Worm (Caenorhabditis elegans) whole organism, L1 larva: ENCODE data around the gene noca-1.

ENCODE experiments used
- C16A3.4 ChIP-seq: fragments of 150-350 bp; optimal IDR thresholded peaks from 2 replicates; lab custom pipeline; 2014; ENCODE audit warnings: missing biosample characterization, missing genetic modification characterization
- aha-1 ChIP-seq: fragments of 150-350 bp; optimal IDR thresholded peaks from 2 replicates; lab custom pipeline; 2014; ENCODE audit warnings: missing biosample characterization, missing genetic modification characterization
- alr-1 ChIP-seq: fragments of 200-800 bp; sonication (Bioruptor generic); optimal IDR thresholded peaks from 2 replicates; lab custom pipeline; 2018; ENCODE audit warnings: borderline replicate concordance, mild to moderate bottlenecking, missing genetic modification characterization, missing compliant biosample characterization
- aly-2 ChIP-seq: fragments of 150-350 bp; optimal IDR thresholded peaks from 2 replicates; lab custom pipeline; 2014; ENCODE audit warnings: missing biosample characterization, missing genetic modification characterization
- blmp-1 ChIP-seq: fragments of 150-350 bp; optimal IDR thresholded peaks from 2 replicates; lab custom pipeline; 2014; ENCODE audit warnings: missing biosample characterization, missing genetic modification characterization
- ceh-63 ChIP-seq: fragments of 200-800 bp; sonication (Bioruptor generic); optimal IDR thresholded peaks from 2 replicates; lab custom pipeline; 2018; ENCODE audit warnings: mild to moderate bottlenecking, missing genetic modification characterization, missing compliant biosample characterization
- ceh-88 ChIP-seq: fragments of 200-800 bp; sonication (Bioruptor generic); IDR thresholded peaks from 2 replicates; pipeline ENCODE4 v1.3.6; 2022; ENCODE audit warnings: missing genetic modification characterization, missing compliant biosample characterization
- dsc-1 ChIP-seq: sonication (generic microtip); optimal IDR thresholded peaks from 2 replicates; lab custom pipeline; 2016; ENCODE audit warnings: mild to moderate bottlenecking, missing genetic modification characterization, missing compliant biosample characterization
- efl-1 ChIP-seq, 4 experiments: fragments of 150-350 bp; optimal IDR thresholded peaks in 3 of 4; peaks in 1 of 4; 1 replicate in 1 of 4; 2 replicates in 3 of 4; lab custom pipeline; 2014; ENCODE audit warnings: missing biosample characterization in 2 of 4, missing genetic modification characterization in 2 of 4, missing genetic modification reagents in 2 of 4
- efl-3 ChIP-seq: fragments of 200-800 bp; sonication (Bioruptor generic); optimal IDR thresholded peaks from 2 replicates; lab custom pipeline; 2018; ENCODE audit warnings: mild to moderate bottlenecking, missing genetic modification characterization, missing compliant biosample characterization
- egl-13 ChIP-seq: sonication (generic microtip); optimal IDR thresholded peaks from 2 replicates; lab custom pipeline; 2016; ENCODE audit warnings: missing genotype, missing genetic modification reagents, missing genetic modification characterization, missing compliant biosample characterization
- egl-27 ChIP-seq, 2 experiments: fragments of 150-350 bp in 1 of 2; sonication (generic microtip); optimal IDR thresholded peaks; 3 replicates each; lab custom pipeline; 2017 to 2018; ENCODE audit warnings: missing biosample characterization in 2 of 2, missing genetic modification characterization in 2 of 2, missing genetic modification reagents in 2 of 2
- elt-3 ChIP-seq, 6 experiments: fragments of 150-350 bp in 1 of 6; sonication (generic microtip); optimal IDR thresholded peaks; 2 replicates each; lab custom pipeline; 2017 to 2018; ENCODE audit warnings: missing biosample characterization in 6 of 6, missing genetic modification characterization in 6 of 6, inconsistent platforms in 1 of 6
- fkh-10 ChIP-seq: sonication (generic microtip); optimal IDR thresholded peaks from 2 replicates; lab custom pipeline; 2017; ENCODE audit warnings: missing biosample characterization, missing genetic modification reagents, missing genetic modification characterization
- fkh-4 ChIP-seq: sonication (generic microtip); optimal IDR thresholded peaks from 2 replicates; lab custom pipeline; 2016; ENCODE audit warnings: missing compliant biosample characterization, missing genetic modification characterization, borderline replicate concordance
- fkh-8 ChIP-seq: sonication (generic microtip); optimal IDR thresholded peaks from 2 replicates; lab custom pipeline; 2016; ENCODE audit warnings: mild to moderate bottlenecking, missing genetic modification characterization, missing compliant biosample characterization
- fos-1 ChIP-seq: fragments of 150-350 bp; optimal IDR thresholded peaks from 2 replicates; lab custom pipeline; 2014; ENCODE audit warnings: missing biosample characterization, missing genetic modification characterization
- hlh-17 ChIP-seq: fragments of 200-800 bp; sonication (Bioruptor generic); optimal IDR thresholded peaks from 2 replicates; lab custom pipeline; 2018; ENCODE audit warnings: missing genetic modification characterization, mild to moderate bottlenecking, missing compliant biosample characterization, moderate library complexity, borderline replicate concordance
- irx-1 ChIP-seq: sonication (generic microtip); optimal IDR thresholded peaks from 2 replicates; lab custom pipeline; 2016; ENCODE audit warnings: missing genetic modification characterization, missing compliant biosample characterization
- lin-14 ChIP-seq: fragments of 200-800 bp; sonication (Bioruptor generic); optimal IDR thresholded peaks from 2 replicates; lab custom pipeline; 2018; ENCODE audit warnings: mild to moderate bottlenecking, missing genetic modification characterization, moderate library complexity, missing compliant biosample characterization
- lin-35 ChIP-seq, 2 experiments: fragments of 150-350 bp; optimal IDR thresholded peaks; 2 replicates each; lab custom pipeline; 2014; ENCODE audit warnings: missing biosample characterization in 2 of 2, missing genetic modification characterization in 2 of 2, missing genetic modification reagents in 2 of 2
- lsy-2 ChIP-seq, 2 experiments: fragments of 150-350 bp; optimal IDR thresholded peaks; 2 replicates each; lab custom pipeline; 2014; ENCODE audit warnings: missing biosample characterization in 2 of 2, missing genetic modification characterization in 2 of 2
- mef-2 ChIP-seq: fragments of 150-350 bp; optimal IDR thresholded peaks from 2 replicates; lab custom pipeline; 2014; ENCODE audit warnings: missing biosample characterization, missing genetic modification characterization
- mep-1 ChIP-seq: fragments of 150-350 bp; optimal IDR thresholded peaks from 2 replicates; lab custom pipeline; 2014; ENCODE audit warnings: missing biosample characterization, missing genetic modification characterization
- nhr-11 ChIP-seq: fragments of 150-350 bp; optimal IDR thresholded peaks from 2 replicates; lab custom pipeline; 2014; ENCODE audit warnings: missing biosample characterization, missing genetic modification characterization
- nhr-19 ChIP-seq: fragments of 200-800 bp; sonication (Bioruptor generic); conservative IDR thresholded peaks from 2 replicates; pipeline ENCODE4 v1.3.6; 2022; ENCODE audit warnings: missing genetic modification characterization, missing compliant biosample characterization
- nhr-20 ChIP-seq: sonication (generic microtip); optimal IDR thresholded peaks from 2 replicates; lab custom pipeline; 2016; ENCODE audit warnings: mild to moderate bottlenecking, missing genetic modification characterization, missing compliant biosample characterization
- nhr-237 ChIP-seq: fragments of 150-350 bp; optimal IDR thresholded peaks from 2 replicates; lab custom pipeline; 2014; ENCODE audit warnings: missing biosample characterization, missing genetic modification characterization
- nhr-47 ChIP-seq: sonication (generic microtip); optimal IDR thresholded peaks from 2 replicates; lab custom pipeline; 2016; ENCODE audit warnings: mild to moderate bottlenecking, missing genetic modification characterization, moderate library complexity, missing compliant biosample characterization
- nhr-71 ChIP-seq: sonication (generic microtip); optimal IDR thresholded peaks from 2 replicates; lab custom pipeline; 2016; ENCODE audit warnings: mild to moderate bottlenecking, missing genetic modification characterization, moderate library complexity, missing compliant biosample characterization
- nhr-85 ChIP-seq: sonication (generic microtip); peaks from one replicate; lab custom pipeline; 2016; ENCODE audit warnings: missing genetic modification characterization, inconsistent platforms, missing compliant biosample characterization
- pax-3 ChIP-seq: fragments of 200-800 bp; sonication (Bioruptor generic); optimal IDR thresholded peaks from 2 replicates; lab custom pipeline; 2018; ENCODE audit warnings: mild to moderate bottlenecking, missing genetic modification characterization, moderate library complexity, missing compliant biosample characterization
- skn-1 ChIP-seq: fragments of 150-350 bp; optimal IDR thresholded peaks from 2 replicates; lab custom pipeline; 2014; ENCODE audit warnings: missing biosample characterization, missing genetic modification characterization
- snpc-4 ChIP-seq: fragments of 150-350 bp; optimal IDR thresholded peaks from 2 replicates; lab custom pipeline; 2014; ENCODE audit warnings: missing biosample characterization, missing genetic modification characterization
- snu-23 ChIP-seq: sonication (generic microtip); optimal IDR thresholded peaks from 2 replicates; lab custom pipeline; 2016; ENCODE audit warnings: missing genetic modification characterization, missing compliant biosample characterization
- sup-37 ChIP-seq: fragments of 200-800 bp; sonication (Bioruptor generic); optimal IDR thresholded peaks from 2 replicates; lab custom pipeline; 2018; ENCODE audit warnings: mild to moderate bottlenecking, missing genetic modification characterization, missing compliant biosample characterization
- swsn-7 ChIP-seq: sonication (generic microtip); optimal IDR thresholded peaks from 2 replicates; lab custom pipeline; 2016; ENCODE audit warnings: missing genetic modification characterization, missing compliant biosample characterization
- tbx-2 ChIP-seq: sonication (generic microtip); optimal IDR thresholded peaks from 2 replicates; lab custom pipeline; 2016; ENCODE audit warnings: missing genetic modification characterization, missing compliant biosample characterization
- tlp-1 ChIP-seq: fragments of 150-350 bp; optimal IDR thresholded peaks from 2 replicates; lab custom pipeline; 2014; ENCODE audit warnings: missing biosample characterization, missing genetic modification characterization
- unc-30 ChIP-seq: sonication (generic microtip); optimal IDR thresholded peaks from 2 replicates; lab custom pipeline; 2017; ENCODE audit warnings: missing biosample characterization, missing genetic modification characterization
- unc-86 ChIP-seq: sonication (generic microtip); optimal IDR thresholded peaks from 2 replicates; lab custom pipeline; 2016; ENCODE audit warnings: missing genetic modification characterization, missing compliant biosample characterization
- unc-98 ChIP-seq: fragments of 200-800 bp; sonication (Bioruptor generic); IDR thresholded peaks from 2 replicates; pipeline ENCODE4 v1.3.6; 2022; ENCODE audit warnings: missing genetic modification characterization, missing compliant biosample characterization
- vab-15 ChIP-seq: sonication (generic microtip); optimal IDR thresholded peaks from 2 replicates; lab custom pipeline; 2017; ENCODE audit warnings: missing genotype, mild to moderate bottlenecking, missing genetic modification characterization, missing compliant biosample characterization
- xbp-1 ChIP-seq: sonication (generic microtip); optimal IDR thresholded peaks from 2 replicates; lab custom pipeline; 2016; ENCODE audit warnings: missing genetic modification characterization, missing compliant biosample characterization

noca-1 gene

ce11 chrV:13195548-13195947 is 42.8 kb downstream of the noca-1 start, which contains the start of gene F57B1.1:
F57B1.1 (minus strand) TSS chrV:13195648.
- TF ChIP-seq fkh-8 (tag; lab: Kevin White, UChicago) (no peak), efl-1 (optimal IDR thresholded peaks at IDR 0.05; lab: Kevin White, UChicago) (no peak), efl-1 (GFP tag; optimal IDR thresholded peaks at IDR 0.05 in 1 of 2; lab: Kevin White, UChicago) (peak in 1 of 2 experiments; percentile 56)

- TF ChIP-seq nhr-20 (tag; lab: Kevin White, UChicago) (no peak), mef-2 (tag; lab: Kevin White, UChicago) (no peak)
- TF ChIP-seq, all 84 proteins: peak for 0
Observed at ce11 chrV:13197823-13198222, 45.1 kb downstream of the noca-1 start, which contains the start of gene F57B1.9. F57B1.9 (minus strand) TSS chrV:13197923.

ce11 chrV:13200609-13201008 is 47.9 kb downstream of the noca-1 start:
- TF ChIP-seq nhr-85 (peak; percentile 90), nhr-47 (tag; lab: Kevin White, UChicago) (no peak), egl-27 (tag; optimal IDR thresholded peaks at IDR 0.05; lab: Kevin White, UChicago) (peak in 1 of 2 experiments; percentile 2), nhr-20 (tag; lab: Kevin White, UChicago) (peak; percentile 31), tbx-2 (tag; lab: Kevin White, UChicago) (peak; percentile 46), elt-3 (tag; optimal IDR thresholded peaks at IDR 0.05; lab: Kevin White, UChicago) (peak in 2 of 6 experiments; percentile 13 to 37), lin-14 (GFP tag; lab: Kevin White, UChicago) (peak; percentile 51), unc-30 (no peak), alr-1 (tag; lab: Kevin White, UChicago) (no peak), nhr-71 (tag; lab: Kevin White, UChicago) (peak; percentile 52), snu-23 (peak; percentile 3), fkh-4 (tag; lab: Kevin White, UChicago) (no peak), aly-2 (tag; lab: Kevin White, UChicago) (peak; percentile 44), C16A3.4 (no peak), blmp-1 (tag; lab: Kevin White, UChicago) (peak; percentile 53), efl-3 (GFP tag; lab: Kevin White, UChicago) (no peak)
- TF ChIP-seq, all 84 proteins: peak for 10

- TF ChIP-seq swsn-7 (tag; lab: Kevin White, UChicago): no peak
- no peak for TF ChIP-seq xbp-1 (tag; lab: Kevin White, UChicago)
- TF ChIP-seq nhr-19 (GFP tag; lab: Robert Waterston, UW): peak; percentile 28; the same call in 1 of the 2 replicates
- no peak for TF ChIP-seq skn-1 (tag; lab: Kevin White, UChicago)
- no peak for TF ChIP-seq nhr-11
- TF ChIP-seq tlp-1: no peak
- TF ChIP-seq sup-37 (GFP tag; lab: Kevin White, UChicago): no peak
- TF ChIP-seq lin-14 (GFP tag; lab: Kevin White, UChicago): peak; percentile 84
- peak; percentile 95 for TF ChIP-seq nhr-85
- no peak for TF ChIP-seq vab-15 (tag; lab: Kevin White, UChicago)
- no peak for TF ChIP-seq efl-3 (GFP tag; lab: Kevin White, UChicago)
- no peak for TF ChIP-seq fkh-10 (GFP tag; lab: Kevin White, UChicago)
- TF ChIP-seq unc-86 (tag; lab: Kevin White, UChicago): no peak
- no peak for TF ChIP-seq snpc-4 (tag; lab: Kevin White, UChicago)
- TF ChIP-seq nhr-20 (tag; lab: Kevin White, UChicago): peak; percentile 57
- TF ChIP-seq nhr-237: no peak
- no peak for TF ChIP-seq aha-1 (tag; lab: Kevin White, UChicago)
- TF ChIP-seq egl-13: no peak
- TF ChIP-seq nhr-47 (tag; lab: Kevin White, UChicago): no peak
- TF ChIP-seq irx-1 (tag; lab: Kevin White, UChicago): no peak
- TF ChIP-seq lin-35 (GFP tag; optimal IDR thresholded peaks at IDR 0.05; lab: Kevin White, UChicago): peak in 1 of 2 experiments; percentile 25
- TF ChIP-seq hlh-17: no peak
- TF ChIP-seq fkh-8 (tag; lab: Kevin White, UChicago): no peak
- TF ChIP-seq fos-1 (tag; lab: Kevin White, UChicago): no peak
- TF ChIP-seq dsc-1 (tag; lab: Kevin White, UChicago): no peak
- TF ChIP-seq egl-27 (tag; optimal IDR thresholded peaks at IDR 0.05; lab: Kevin White, UChicago): no peak
- peak in 1 of 2 experiments; percentile 26 for TF ChIP-seq lsy-2 (tag; optimal IDR thresholded peaks at IDR 0.05; lab: Kevin White, UChicago)
- TF ChIP-seq ceh-88 (GFP tag; lab: Robert Waterston, UW): no peak
- TF ChIP-seq ceh-63: no peak
- no peak for TF ChIP-seq pax-3 (tag; lab: Kevin White, UChicago)
- TF ChIP-seq mep-1 (tag; lab: Kevin White, UChicago): peak; percentile 15
- TF ChIP-seq tbx-2 (tag; lab: Kevin White, UChicago): peak; percentile 59
- peak; percentile 44 for TF ChIP-seq snu-23
- TF ChIP-seq unc-98 (GFP tag; lab: Robert Waterston, UW): no peak
- no peak for TF ChIP-seq unc-30
Observed at ce11 chrV:13202127-13202610, 49.5 kb downstream of the noca-1 start, which contains the start of the genes col-159 and col-160. col-159 (minus strand) TSS chrV:13202177. col-160 (minus strand) TSS chrV:13202189.
